Worm (Caenorhabditis elegans) whole organism, young adult: ENCODE results near the gene ZK353.4.

Source experiments
- C17E4.6 ChIP-seq: fragments of 200-800 bp; sonication (Bioruptor generic); IDR thresholded peaks from 2 replicates; pipeline ENCODE4 v1.3.6; 2022; ENCODE audit warnings: missing genetic modification reagents, missing genetic modification characterization, missing compliant biosample characterization
- F23B12.7 ChIP-seq: sonication (generic microtip); optimal IDR thresholded peaks from 2 replicates; lab custom pipeline; 2017; ENCODE audit warnings: missing genetic modification characterization, mild to moderate bottlenecking, missing compliant biosample characterization, antibody characterized with exemption, moderate library complexity; ENCODE audit not compliant: insufficient read depth
- F39B2.1 ChIP-seq: fragments of 200-800 bp; sonication (Bioruptor generic); IDR thresholded peaks from 2 replicates; pipeline ENCODE4 v1.3.6; 2022; ENCODE audit warnings: missing genetic modification reagents, missing genetic modification characterization, missing compliant biosample characterization
- T07F8.4 ChIP-seq: sonication (generic microtip); optimal IDR thresholded peaks from 2 replicates; lab custom pipeline; 2016; ENCODE audit warnings: mild to moderate bottlenecking, missing genetic modification characterization, moderate library complexity, missing compliant biosample characterization
- Y79H2A.3 ChIP-seq: fragments of 200-800 bp; sonication (Bioruptor generic); conservative IDR thresholded peaks from 2 replicates; pipeline ENCODE4 v1.3.6; 2022; ENCODE audit warnings: missing genetic modification reagents, missing genetic modification characterization, missing compliant biosample characterization
- die-1 ChIP-seq: sonication (generic microtip); optimal IDR thresholded peaks from 2 replicates; lab custom pipeline; 2016; ENCODE audit warnings: missing genotype, mild to moderate bottlenecking, missing genetic modification characterization, missing compliant biosample characterization
- hsf-1 ChIP-seq: fragments of 200-800 bp; sonication (Bioruptor generic); IDR thresholded peaks from 2 replicates; pipeline ENCODE4 v1.3.6; 2022; ENCODE audit warnings: missing genetic modification reagents, missing genetic modification characterization, missing compliant biosample characterization
- lin-26 ChIP-seq: fragments of 200-800 bp; sonication (Bioruptor generic); IDR thresholded peaks from 2 replicates; pipeline ENCODE4 v1.3.6; 2022; ENCODE audit warnings: missing genetic modification reagents, missing genetic modification characterization, missing compliant biosample characterization
- nfya-2 ChIP-seq: fragments of 200-800 bp; sonication (Bioruptor generic); IDR thresholded peaks from 2 replicates; pipeline ENCODE4 v1.3.6; 2022; ENCODE audit warnings: missing genetic modification reagents, missing genetic modification characterization, missing compliant biosample characterization
- tbp1 ChIP-seq: fragments of 200-800 bp; sonication (Bioruptor generic); optimal IDR thresholded peaks from 2 replicates; lab custom pipeline; 2018; ENCODE audit warnings: mild to moderate bottlenecking, missing genetic modification characterization, missing compliant biosample characterization

DNA sequence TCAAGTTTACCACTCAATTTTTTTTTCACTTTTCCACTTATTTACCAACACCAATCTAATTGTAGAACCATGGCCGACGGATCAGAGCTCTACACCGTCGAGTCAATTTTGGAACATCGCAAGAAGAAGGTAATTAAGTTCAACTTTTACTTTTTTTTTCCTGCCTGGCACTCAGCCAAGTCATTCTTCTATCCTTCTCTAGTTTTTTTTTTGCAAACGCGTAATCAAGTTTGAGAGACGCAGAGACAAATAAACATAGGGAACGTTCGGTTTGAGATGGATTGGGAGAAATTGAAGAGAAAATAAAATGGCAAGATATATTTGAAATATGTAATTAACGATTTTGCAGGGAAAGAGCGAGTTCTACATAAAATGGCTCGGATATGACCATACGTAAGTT is 36.8 kb upstream of the ZK353.4 start, which contains the start of gene cec-1:
- no peak for TF ChIP-seq F39B2.1 (GFP tag; lab: Robert Waterston, UW)
- TF ChIP-seq lin-26 (GFP tag; lab: Robert Waterston, UW): no peak
- TF ChIP-seq tbp1 (GFP tag; lab: Kevin White, UChicago): no peak
- TF ChIP-seq F23B12.7 (tag; lab: Kevin White, UChicago): no peak
- no peak for TF ChIP-seq hsf-1
- TF ChIP-seq die-1: no peak
- TF ChIP-seq T07F8.4 (tag; lab: Kevin White, UChicago): no peak
- TF ChIP-seq nfya-2 (GFP tag; lab: Robert Waterston, UW): no peak
- TF ChIP-seq C17E4.6 (GFP tag; lab: Robert Waterston, UW): no peak
- no peak for TF ChIP-seq Y79H2A.3
